Worm (Caenorhabditis elegans) whole organism, early embryonic: Measurements from ENCODE around the gene ZC84.7.

Experiments used
- B0310.2 ChIP-seq: sonication (generic microtip); optimal IDR thresholded peaks from 2 replicates; lab custom pipeline; 2016; ENCODE audit warnings: mild to moderate bottlenecking, missing genetic modification characterization, missing compliant biosample characterization
- F13C5.2 ChIP-seq: sonication (generic microtip); optimal IDR thresholded peaks from 2 replicates; lab custom pipeline; 2017; ENCODE audit warnings: mild to moderate bottlenecking, missing genetic modification characterization, inconsistent platforms, missing compliant biosample characterization
- aly-1 ChIP-seq: sonication (generic microtip); optimal IDR thresholded peaks from 2 replicates; lab custom pipeline; 2016; ENCODE audit warnings: missing genetic modification characterization, missing compliant biosample characterization
- ama-1 ChIP-seq: fragments of 150-350 bp; optimal IDR thresholded peaks from 2 replicates; lab custom pipeline; 2014
- ceh-13 ChIP-seq: fragments of 200-800 bp; sonication (Bioruptor generic); optimal IDR thresholded peaks from 2 replicates; lab custom pipeline; 2018; ENCODE audit warnings: mild to moderate bottlenecking, missing genetic modification characterization, missing compliant biosample characterization
- ceh-36 ChIP-seq: sonication (generic microtip); optimal IDR thresholded peaks from 2 replicates; lab custom pipeline; 2016; ENCODE audit warnings: missing genetic modification characterization, inconsistent platforms, missing compliant biosample characterization
- ets-7 ChIP-seq: sonication (generic microtip); optimal IDR thresholded peaks from 2 replicates; lab custom pipeline; 2016; ENCODE audit warnings: missing genotype, missing genetic modification characterization, missing compliant biosample characterization
- flt-1 ChIP-seq: fragments of 200-800 bp; sonication (Bioruptor generic); IDR thresholded peaks from 2 replicates; pipeline ENCODE4 v1.3.6; 2022; ENCODE audit warnings: missing genetic modification characterization, missing compliant biosample characterization
- hmbx-1 ChIP-seq: sonication (generic microtip); optimal IDR thresholded peaks from 2 replicates; lab custom pipeline; 2016; ENCODE audit warnings: mild to moderate bottlenecking, missing genetic modification characterization, missing compliant biosample characterization
- hmg-4 ChIP-seq: fragments of 200-800 bp; sonication (Bioruptor generic); optimal IDR thresholded peaks from 2 replicates; lab custom pipeline; 2018; ENCODE audit warnings: mild to moderate bottlenecking, missing genetic modification characterization, missing compliant biosample characterization
- hnd-1 ChIP-seq: sonication (generic microtip); optimal IDR thresholded peaks from 2 replicates; lab custom pipeline; 2016; ENCODE audit warnings: missing genetic modification characterization, missing compliant biosample characterization
- pes-1 ChIP-seq: fragments of 200-800 bp; sonication (Bioruptor generic); IDR thresholded peaks from 2 replicates; pipeline ENCODE4 v1.3.6; 2022; ENCODE audit warnings: missing genetic modification reagents, missing genetic modification characterization, missing compliant biosample characterization
- scrt-1 ChIP-seq: fragments of 200-800 bp; sonication (Bioruptor generic); IDR thresholded peaks from 2 replicates; pipeline ENCODE4 v1.3.6; 2022; ENCODE audit warnings: missing genetic modification characterization, missing compliant biosample characterization
- sea-1 ChIP-seq: fragments of 200-800 bp; sonication (Bioruptor generic); conservative IDR thresholded peaks from 2 replicates; pipeline ENCODE4 v1.3.6; 2022; ENCODE audit warnings: missing genetic modification characterization, missing compliant biosample characterization
- tbx-11 ChIP-seq: fragments of 200-800 bp; sonication (Bioruptor generic); IDR thresholded peaks from 2 replicates; pipeline ENCODE4 v1.3.6; 2022; ENCODE audit warnings: missing genetic modification characterization, missing compliant biosample characterization
- tbx-37 ChIP-seq: fragments of 200-800 bp; sonication (Bioruptor generic); conservative IDR thresholded peaks from 2 replicates; pipeline ENCODE4 v1.3.6; 2022; ENCODE audit warnings: missing genetic modification reagents, missing genetic modification characterization, missing compliant biosample characterization
- tra-4 ChIP-seq: sonication (generic microtip); optimal IDR thresholded peaks from 2 replicates; lab custom pipeline; 2017; ENCODE audit warnings: missing genetic modification characterization, missing compliant biosample characterization

The ZC84.7 gene

ce11 chrIII:9153809-9154208, 32.0 kb upstream of the ZC84.7 start, which contains the start of gene nhl-1:
Gene nhl-1, minus strand, starts transcription at chrIII:9153909.
- TF ChIP-seq hmbx-1, result no peak
- TF ChIP-seq hnd-1 (tag; lab: Kevin White, UChicago), result no peak
- no peak for TF ChIP-seq scrt-1 (GFP tag; lab: Robert Waterston, UW)
- no peak for TF ChIP-seq ceh-36
- no peak for TF ChIP-seq ama-1 (lab: Kevin White, UChicago)
- no peak for TF ChIP-seq pes-1 (GFP tag; lab: Robert Waterston, UW)
- no peak for TF ChIP-seq tbx-37
- no peak for TF ChIP-seq ets-7 (tag; lab: Kevin White, UChicago)
- no peak for TF ChIP-seq sea-1 (GFP tag; lab: Robert Waterston, UW)
- no peak for TF ChIP-seq B0310.2 (tag; lab: Kevin White, UChicago)
- TF ChIP-seq flt-1, result no peak
- no peak for TF ChIP-seq hmg-4
- no peak for TF ChIP-seq aly-1 (tag; lab: Kevin White, UChicago)
- TF ChIP-seq tra-4 (tag; lab: Kevin White, UChicago), result no peak
- no peak for TF ChIP-seq ceh-13 (GFP tag; lab: Kevin White, UChicago)
- no peak for TF ChIP-seq tbx-11 (GFP tag; lab: Robert Waterston, UW)
- TF ChIP-seq F13C5.2 (tag; lab: Kevin White, UChicago), result no peak

- TF ChIP-seq B0310.2 (tag; lab: Kevin White, UChicago) (no peak), hmbx-1 (no peak), hnd-1 (tag; lab: Kevin White, UChicago) (no peak), ceh-13 (GFP tag; lab: Kevin White, UChicago) (no peak), tbx-37 (no peak), F13C5.2 (tag; lab: Kevin White, UChicago) (no peak), scrt-1 (GFP tag; lab: Robert Waterston, UW) (no peak), sea-1 (GFP tag; lab: Robert Waterston, UW) (no peak), hmg-4 (no peak), ets-7 (tag; lab: Kevin White, UChicago) (no peak), tbx-11 (GFP tag; lab: Robert Waterston, UW) (no peak), tra-4 (tag; lab: Kevin White, UChicago) (no peak), pes-1 (GFP tag; lab: Robert Waterston, UW) (no peak), flt-1 (no peak), ama-1 (lab: Kevin White, UChicago) (no peak), aly-1 (tag; lab: Kevin White, UChicago) (no peak), ceh-36 (no peak)
These were observed 31.1 kb upstream of the ZC84.7 start, which contains the start of gene irld-34 for ce11 chrIII:9154766-9155165. Gene irld-34, plus strand, starts transcription at chrIII:9155066.

- TF ChIP-seq tbx-37, result no peak
- no peak for TF ChIP-seq pes-1 (GFP tag; lab: Robert Waterston, UW)
- no peak for TF ChIP-seq hnd-1 (tag; lab: Kevin White, UChicago)
- TF ChIP-seq F13C5.2 (tag; lab: Kevin White, UChicago), result no peak
- TF ChIP-seq hmbx-1, result no peak
- TF ChIP-seq scrt-1 (GFP tag; lab: Robert Waterston, UW), result no peak
- TF ChIP-seq flt-1, result no peak
- no peak for TF ChIP-seq ceh-36
- no peak for TF ChIP-seq ceh-13 (GFP tag; lab: Kevin White, UChicago)
- no peak for TF ChIP-seq hmg-4
- TF ChIP-seq aly-1 (tag; lab: Kevin White, UChicago), result no peak
- no peak for TF ChIP-seq tbx-11 (GFP tag; lab: Robert Waterston, UW)
- TF ChIP-seq ets-7 (tag; lab: Kevin White, UChicago), result no peak
- no peak for TF ChIP-seq tra-4 (tag; lab: Kevin White, UChicago)
- no peak for TF ChIP-seq B0310.2 (tag; lab: Kevin White, UChicago)
- no peak for TF ChIP-seq ama-1 (lab: Kevin White, UChicago)
- TF ChIP-seq sea-1 (GFP tag; lab: Robert Waterston, UW), result no peak
These were observed 24.3 kb upstream of the ZC84.7 start, which contains the start of gene ptr-9 for ce11 chrIII:9161553-9161952. Gene ptr-9, minus strand, starts transcription at chrIII:9161653.

ce11 chrIII:9162634-9163118, 23.1 kb upstream of the ZC84.7 start, which contains the start of gene dgk-3:
Gene dgk-3, plus strand, starts transcription at chrIII:9163068.
- no peak for TF ChIP-seq tra-4 (tag; lab: Kevin White, UChicago)
- TF ChIP-seq sea-1 (GFP tag; lab: Robert Waterston, UW), result no peak
- TF ChIP-seq scrt-1 (GFP tag; lab: Robert Waterston, UW), result no peak
- TF ChIP-seq ceh-13 (GFP tag; lab: Kevin White, UChicago), result no peak
- no peak for TF ChIP-seq aly-1 (tag; lab: Kevin White, UChicago)
- TF ChIP-seq hmg-4, result no peak
- no peak for TF ChIP-seq F13C5.2 (tag; lab: Kevin White, UChicago)
- no peak for TF ChIP-seq ets-7 (tag; lab: Kevin White, UChicago)
- no peak for TF ChIP-seq hmbx-1
- no peak for TF ChIP-seq flt-1
- TF ChIP-seq tbx-37, result no peak
- TF ChIP-seq hnd-1 (tag; lab: Kevin White, UChicago), result no peak

- TF ChIP-seq ceh-13 (GFP tag; lab: Kevin White, UChicago) (no peak), tra-4 (tag; lab: Kevin White, UChicago) (no peak), ama-1 (lab: Kevin White, UChicago) (no peak), hnd-1 (tag; lab: Kevin White, UChicago) (no peak), tbx-11 (GFP tag; lab: Robert Waterston, UW) (no peak)
These were observed 13.1 kb upstream of the ZC84.7 start, which contains the start of gene ina-1 for ce11 chrIII:9172702-9173101. Gene ina-1, minus strand, starts transcription at chrIII:9172802.

ce11 chrIII:9173239-9173638, 12.6 kb upstream of the ZC84.7 start:
- no peak for TF ChIP-seq aly-1 (tag; lab: Kevin White, UChicago)
- TF ChIP-seq ama-1 (lab: Kevin White, UChicago), result no peak
- TF ChIP-seq tbx-37, result no peak
- TF ChIP-seq flt-1, result no peak
- TF ChIP-seq ceh-36, result no peak
- TF ChIP-seq scrt-1 (GFP tag; lab: Robert Waterston, UW), result no peak
- no peak for TF ChIP-seq F13C5.2 (tag; lab: Kevin White, UChicago)
- no peak for TF ChIP-seq hnd-1 (tag; lab: Kevin White, UChicago)
- no peak for TF ChIP-seq pes-1 (GFP tag; lab: Robert Waterston, UW)
- no peak for TF ChIP-seq ets-7 (tag; lab: Kevin White, UChicago)
- no peak for TF ChIP-seq sea-1 (GFP tag; lab: Robert Waterston, UW)
- TF ChIP-seq tbx-11 (GFP tag; lab: Robert Waterston, UW), result no peak
- no peak for TF ChIP-seq tra-4 (tag; lab: Kevin White, UChicago)
- no peak for TF ChIP-seq ceh-13 (GFP tag; lab: Kevin White, UChicago)
- no peak for TF ChIP-seq hmbx-1
